Worm (Caenorhabditis elegans): ENCODE data around the gene T24H10.4.

ce11 chrII:9158029-9158428 lies 48.7 kb downstream of the T24H10.4 start, which contains the start of gene oac-54:
- TF ChIP-seq dve-1 (tag; optimal IDR thresholded peaks at IDR 0.05) (no peak), nhr-232 (tag; optimal IDR thresholded peaks at IDR 0.05) (no peak), ceh-9 (tag; optimal IDR thresholded peaks at IDR 0.05) (no peak), zip-5 (tag; optimal IDR thresholded peaks at IDR 0.05) (no peak), pat-9 (tag; optimal IDR thresholded peaks at IDR 0.05) (no peak), ets-4 (tag; optimal IDR thresholded peaks at IDR 0.05) (no peak), nfya-1 (tag; optimal IDR thresholded peaks at IDR 0.05) (no peak), Y22D7AL.16 (tag; optimal IDR thresholded peaks at IDR 0.05) (no peak), ceh-31 (tag; optimal IDR thresholded peaks at IDR 0.05) (no peak), unc-86 (tag; optimal IDR thresholded peaks at IDR 0.05) (no peak), ceh-48 (tag; optimal IDR thresholded peaks at IDR 0.05) (no peak)
